Fruit fly (Drosophila melanogaster) whole organism, embryonic: ENCODE data around the gene Polr1D.

Experiments used
- Adf1 ChIP-seq: fragments of 200-800 bp; sonication (Bioruptor generic); IDR thresholded peaks from 2 replicates; pipeline ENCODE4 v1.3.6; 2022; ENCODE audit warnings: missing biosample characterization, missing genetic modification characterization
- Bgb ChIP-seq: fragments of 200-800 bp; sonication (Bioruptor generic); IDR thresholded peaks from 2 replicates; pipeline ENCODE4 v1.3.6; 2022; ENCODE audit warnings: missing biosample characterization, missing genetic modification characterization; ENCODE audit not compliant: partially characterized antibody
- CG11504 ChIP-seq: fragments of 200-800 bp; sonication (Bioruptor generic); optimal IDR thresholded peaks from 3 replicates; lab custom pipeline; 2019; ENCODE audit warnings: missing biosample characterization, mild to moderate bottlenecking, missing genetic modification characterization, moderate library complexity
- CG11723 ChIP-seq: fragments of 200-800 bp; sonication (Bioruptor generic); optimal IDR thresholded peaks from 2 replicates; lab custom pipeline; 2017; ENCODE audit warnings: missing biosample characterization, mild to moderate bottlenecking, missing genetic modification characterization
- CG13775 ChIP-seq: fragments of 200-800 bp; sonication (Bioruptor generic); optimal IDR thresholded peaks from 3 replicates; lab custom pipeline; 2017; ENCODE audit warnings: missing biosample characterization, mild to moderate bottlenecking, missing genetic modification characterization
- CG14965 ChIP-seq: fragments of 200-800 bp; sonication (Bioruptor generic); optimal IDR thresholded peaks from 2 replicates; lab custom pipeline; 2016; ENCODE audit warnings: missing biosample characterization, missing genetic modification characterization, borderline replicate concordance
- CG15269 ChIP-seq: fragments of 200-800 bp; sonication (Bioruptor generic); optimal IDR thresholded peaks from 2 replicates; lab custom pipeline; 2018; ENCODE audit warnings: missing biosample characterization, mild to moderate bottlenecking, missing genetic modification characterization, moderate library complexity
- CG15601 ChIP-seq: fragments of 200-800 bp; sonication (Bioruptor generic); optimal IDR thresholded peaks from 3 replicates; lab custom pipeline; 2019; ENCODE audit warnings: missing biosample characterization, mild to moderate bottlenecking, missing genetic modification characterization, moderate library complexity
- CG18764 ChIP-seq: fragments of 200-800 bp; sonication (Bioruptor generic); optimal IDR thresholded peaks from 3 replicates; lab custom pipeline; 2016; ENCODE audit warnings: missing biosample characterization, missing genetic modification characterization
- CG2199 ChIP-seq: fragments of 200-800 bp; sonication (Bioruptor generic); IDR thresholded peaks from 3 replicates; pipeline ENCODE4 v1.3.6; 2022; ENCODE audit warnings: missing biosample characterization, missing genetic modification characterization
- CG32532 ChIP-seq: fragments of 200-800 bp; sonication (Bioruptor generic); IDR thresholded peaks from 2 replicates; pipeline ENCODE4 v1.3.6; 2022; ENCODE audit warnings: missing biosample characterization, missing genetic modification characterization
- CG3847 ChIP-seq: fragments of 200-800 bp; sonication (Bioruptor generic); IDR thresholded peaks from 2 replicates; pipeline ENCODE4 v1.3.6; 2022; ENCODE audit warnings: missing biosample characterization, missing genetic modification characterization
- CG6254 ChIP-seq: fragments of 200-800 bp; sonication (Bioruptor generic); optimal IDR thresholded peaks from 3 replicates; lab custom pipeline; 2017; ENCODE audit warnings: mild to moderate bottlenecking, missing biosample characterization, missing genetic modification reagents, missing genetic modification characterization
- CG9817 ChIP-seq: fragments of 200-800 bp; sonication (Bioruptor generic); optimal IDR thresholded peaks from 2 replicates; lab custom pipeline; 2018; ENCODE audit warnings: missing biosample characterization, mild to moderate bottlenecking, missing genetic modification characterization, moderate library complexity
- CG9932 ChIP-seq: fragments of 200-800 bp; sonication (Bioruptor generic); IDR thresholded peaks from 2 replicates; pipeline ENCODE4 v1.3.6; 2022; ENCODE audit warnings: missing biosample characterization, missing genetic modification characterization
- Deaf1 ChIP-seq: fragments of 200-800 bp; optimal IDR thresholded peaks from 3 replicates; lab custom pipeline; 2019; ENCODE audit warnings: missing biosample characterization, mild to moderate bottlenecking, missing genetic modification characterization, moderate library complexity
- ERR ChIP-seq: fragments of 200-800 bp; sonication (Bioruptor generic); optimal IDR thresholded peaks from 2 replicates; lab custom pipeline; 2016; ENCODE audit warnings: missing biosample characterization, missing genetic modification characterization
- Fer3 ChIP-seq: fragments of 200-800 bp; sonication (Bioruptor generic); optimal IDR thresholded peaks from 2 replicates; lab custom pipeline; 2018; ENCODE audit warnings: missing biosample characterization, mild to moderate bottlenecking, missing genetic modification characterization, moderate library complexity
- GATAe ChIP-seq: fragments of 200-800 bp; sonication (Bioruptor generic); conservative IDR thresholded peaks from 2 replicates; pipeline ENCODE4 v1.3.6; 2022; ENCODE audit warnings: missing biosample characterization, missing genetic modification characterization
- H2.0 ChIP-seq: fragments of 200-800 bp; sonication (Bioruptor generic); IDR thresholded peaks from 2 replicates; pipeline ENCODE4 v1.3.6; 2022; ENCODE audit warnings: missing biosample characterization, missing genetic modification characterization
- Hey ChIP-seq: fragments of 200-800 bp; sonication (Bioruptor generic); optimal IDR thresholded peaks from 3 replicates; lab custom pipeline; 2018; ENCODE audit warnings: missing biosample characterization, mild to moderate bottlenecking, missing genetic modification characterization
- Hr78 ChIP-seq, 2 experiments: fragments of 200-800 bp in 1 of 2; fragments of >200 bp in 1 of 2; sonication (Bioruptor generic) in 1 of 2; optimal IDR thresholded peaks; 2 replicates each; lab custom pipeline; 2017 to 2019; ENCODE audit warnings: missing biosample characterization in 2 of 2, missing genetic modification characterization in 2 of 2, mild to moderate bottlenecking in 1 of 2, moderate library complexity in 1 of 2
- Lim3 ChIP-seq: fragments of 200-800 bp; sonication (Bioruptor generic); IDR thresholded peaks from 2 replicates; pipeline ENCODE4 v1.3.6; 2022; ENCODE audit warnings: missing biosample characterization, missing genetic modification characterization
- MTF-1 ChIP-seq: fragments of 200-800 bp; sonication (Bioruptor generic); optimal IDR thresholded peaks from 2 replicates; lab custom pipeline; 2018; ENCODE audit warnings: missing biosample characterization, mild to moderate bottlenecking, missing genetic modification characterization, borderline replicate concordance
- Med ChIP-seq: fragments of 200-800 bp; sonication (Bioruptor generic); peaks from one replicate; lab custom pipeline; 2016; ENCODE audit warnings: missing biosample characterization, missing genetic modification characterization, mild to moderate bottlenecking, inconsistent platforms, moderate library complexity
- NK7.1 ChIP-seq: fragments of 200-800 bp; sonication (Bioruptor generic); optimal IDR thresholded peaks from 3 replicates; lab custom pipeline; 2016; ENCODE audit warnings: missing biosample characterization, missing genetic modification characterization
- Nf-YB ChIP-seq: fragments of 200-800 bp; sonication (Bioruptor generic); optimal IDR thresholded peaks from 3 replicates; lab custom pipeline; 2019; ENCODE audit warnings: missing biosample characterization, mild to moderate bottlenecking, missing genetic modification characterization, moderate library complexity
- Nf-YC ChIP-seq: fragments of 200-800 bp; optimal IDR thresholded peaks from 3 replicates; lab custom pipeline; 2019; ENCODE audit warnings: missing biosample characterization, mild to moderate bottlenecking, missing genetic modification characterization, moderate library complexity
- abd-A ChIP-seq: fragments of 200-800 bp; sonication (Bioruptor generic); optimal IDR thresholded peaks from 3 replicates; lab custom pipeline; 2019; ENCODE audit warnings: missing biosample characterization, mild to moderate bottlenecking, missing genetic modification characterization, moderate library complexity
- bowl ChIP-seq: fragments of 200-800 bp; sonication (Bioruptor generic); IDR thresholded peaks from 2 replicates; pipeline ENCODE4 v1.3.6; 2022; ENCODE audit warnings: missing biosample characterization, missing genetic modification characterization
- chinmo ChIP-seq: fragments of 200-800 bp; sonication (Bioruptor generic); IDR thresholded peaks from 4 replicates; pipeline ENCODE4 v1.3.6; 2022; ENCODE audit warnings: missing biosample characterization, missing genetic modification characterization; ENCODE audit not compliant: partially characterized antibody
- ci ChIP-seq: fragments of 200-800 bp; sonication (Bioruptor generic); IDR thresholded peaks from 3 replicates; pipeline ENCODE4 v1.3.6; 2022; ENCODE audit warnings: missing biosample characterization, missing genetic modification characterization
- crol ChIP-seq: fragments of 200-800 bp; sonication (Bioruptor generic); IDR thresholded peaks from 2 replicates; pipeline ENCODE4 v1.3.6; 2022; ENCODE audit warnings: missing biosample characterization, missing genetic modification characterization
- ftz-f1 ChIP-seq: fragments of 200-800 bp; sonication (Bioruptor generic); optimal IDR thresholded peaks from 2 replicates; lab custom pipeline; 2016; ENCODE audit warnings: missing biosample characterization, missing genetic modification characterization
- gt ChIP-seq: fragments of 200-800 bp; sonication (Bioruptor generic); IDR thresholded peaks from 2 replicates; pipeline ENCODE4 v1.3.6; 2022; ENCODE audit warnings: missing biosample characterization, missing genetic modification characterization
- ind ChIP-seq: fragments of 200-800 bp; sonication (Bioruptor generic); optimal IDR thresholded peaks from 3 replicates; lab custom pipeline; 2016; ENCODE audit warnings: missing biosample characterization, missing genetic modification characterization
- onecut ChIP-seq: fragments of 200-800 bp; sonication (Bioruptor generic); IDR thresholded peaks from 2 replicates; pipeline ENCODE4 v1.3.6; 2022; ENCODE audit warnings: missing biosample characterization, missing genetic modification characterization
- pan ChIP-seq, 4 experiments: fragments of >200 bp in 3 of 4; fragments of 200-800 bp in 1 of 4; sonication (Bioruptor generic) in 1 of 4; optimal IDR thresholded peaks in 3 of 4; IDR thresholded peaks in 1 of 4; 2 replicates each; pipeline versions ENCODE4 v1.3.6 to Lab custom; 2017 to 2022; ENCODE audit warnings: missing biosample characterization in 2 of 4, missing genetic modification characterization in 2 of 4, mixed read lengths in 1 of 4
- pb ChIP-seq: fragments of 200-800 bp; sonication (Bioruptor generic); optimal IDR thresholded peaks from 3 replicates; lab custom pipeline; 2016; ENCODE audit warnings: missing biosample characterization, missing genetic modification characterization
- phol ChIP-seq: fragments of 200-800 bp; sonication (Bioruptor generic); optimal IDR thresholded peaks from 3 replicates; lab custom pipeline; 2018; ENCODE audit warnings: missing biosample characterization, mild to moderate bottlenecking, missing genetic modification characterization, moderate library complexity
- sd ChIP-seq: fragments of 200-800 bp; sonication (Bioruptor generic); optimal IDR thresholded peaks from 3 replicates; lab custom pipeline; 2018; ENCODE audit warnings: missing biosample characterization, mild to moderate bottlenecking, missing genetic modification characterization, moderate library complexity
- seq ChIP-seq: fragments of 200-800 bp; sonication (Bioruptor generic); IDR thresholded peaks from 2 replicates; pipeline ENCODE4 v1.3.6; 2022; ENCODE audit warnings: missing biosample characterization, missing genetic modification characterization
- sob ChIP-seq: fragments of 200-800 bp; sonication (Bioruptor generic); IDR thresholded peaks from 2 replicates; pipeline ENCODE4 v1.3.6; 2022; ENCODE audit warnings: missing biosample characterization, missing genetic modification characterization
- sug ChIP-seq: fragments of 200-800 bp; optimal IDR thresholded peaks from 2 replicates; lab custom pipeline; 2019; ENCODE audit warnings: missing biosample characterization, mild to moderate bottlenecking, missing genetic modification characterization, moderate library complexity
- vnd ChIP-seq: fragments of 200-800 bp; sonication (Bioruptor generic); IDR thresholded peaks from 3 replicates; pipeline ENCODE4 v1.3.6; 2022; ENCODE audit warnings: missing biosample characterization, missing genetic modification characterization; ENCODE audit not compliant: partially characterized antibody
- zen2 ChIP-seq: fragments of 200-800 bp; sonication (Bioruptor generic); IDR thresholded peaks from 3 replicates; pipeline ENCODE4 v1.3.6; 2022; ENCODE audit warnings: missing biosample characterization, missing genetic modification characterization; ENCODE audit not compliant: partially characterized antibody

Gene Polr1D

DNA sequence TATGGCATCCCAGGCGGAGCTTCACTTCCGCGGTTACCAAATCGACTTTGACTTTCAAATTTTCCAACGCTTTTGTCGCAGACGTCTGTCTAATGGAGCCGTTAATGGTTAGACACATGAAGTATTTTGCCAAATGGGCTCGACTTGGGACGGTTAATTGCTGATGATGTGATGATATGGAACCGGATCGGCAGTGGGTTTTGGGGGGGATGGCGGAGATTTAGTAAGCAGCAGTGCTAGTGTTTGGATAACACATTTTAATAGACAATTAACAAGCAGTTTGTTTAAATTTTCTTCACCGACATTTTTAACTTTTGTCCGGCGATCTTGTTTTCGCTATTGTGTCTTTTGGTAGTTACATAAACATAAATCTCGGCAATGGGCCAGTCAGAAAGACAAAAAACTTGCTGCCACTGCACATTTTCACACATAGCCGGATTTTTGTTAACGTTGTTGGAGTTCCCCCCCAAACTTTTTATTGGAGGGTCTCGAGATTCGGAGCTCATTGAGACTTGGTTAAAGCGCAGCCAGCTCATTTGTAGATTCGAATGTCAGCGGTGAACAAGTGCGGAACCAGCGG, 25.3 kb downstream of the Polr1D start, which contains the start of gene amd (continued):
- TF ChIP-seq CG15601 (tag; lab: Kevin White, UChicago) (no peak), CG9817 (no peak), CG14965 (no peak), phol (tag; lab: Kevin White, UChicago) (no peak), sob (GFP tag; lab: Robert Waterston, UW) (no peak), gt (GFP tag; lab: Robert Waterston, UW) (no peak), CG11723 (GFP tag; lab: Kevin White, UChicago) (no peak), Hr78 (GFP tag; optimal IDR thresholded peaks at IDR 0.05; lab: Kevin White, UChicago) (no peak), NK7.1 (GFP tag; lab: Kevin White, UChicago) (no peak), CG13775 (GFP tag; lab: Kevin White, UChicago) (no peak), CG15269 (tag; lab: Kevin White, UChicago) (peak; percentile 10)

DNA sequence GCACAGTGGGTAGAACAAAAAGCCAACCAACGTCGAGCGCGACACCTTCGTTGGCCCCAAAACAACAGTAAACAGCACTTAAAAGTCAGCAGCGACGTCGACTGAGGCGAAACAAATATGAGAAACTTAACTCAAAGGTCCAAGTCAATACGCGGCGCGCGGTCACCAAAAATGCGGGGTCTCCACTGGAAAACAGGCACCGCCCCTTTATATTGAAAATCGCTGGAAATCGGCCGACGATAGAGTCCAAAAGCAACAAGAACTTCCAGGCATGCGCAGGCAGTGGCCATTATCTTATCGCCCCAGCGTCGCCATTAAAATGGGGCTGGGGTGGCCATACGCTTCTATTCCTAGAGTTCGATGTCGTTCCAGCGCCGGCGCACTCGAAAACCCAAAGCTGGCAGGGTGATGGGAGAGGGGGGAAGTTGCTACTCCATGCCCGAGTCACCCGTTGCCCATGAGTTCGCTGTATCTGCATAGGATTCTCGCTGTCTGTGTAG, 26.6 kb downstream of the Polr1D start, which contains the start of gene Lim3:
Lim3 (minus strand) TSS at position 51 of the 500 bp plus-strand sequence.
- TF ChIP-seq abd-A (tag; lab: Kevin White, UChicago), result peak; percentile 67
- peak; percentile 92 for TF ChIP-seq Nf-YC (tag; lab: Kevin White, UChicago)
- 0 out of 2 replicates have a peak, but pooled peaks have one; percentile 14 for TF ChIP-seq CG32532 (GFP tag; lab: Robert Waterston, UW)
- 0 out of 3 replicates have a peak, but pooled peaks have one; percentile 41 for TF ChIP-seq CG2199 (GFP tag; lab: Robert Waterston, UW)
- TF ChIP-seq sd (tag; lab: Kevin White, UChicago), result peak; percentile 82
- peak; percentile 17 for TF ChIP-seq phol (tag; lab: Kevin White, UChicago)
- 0 out of 2 replicates have a peak, but pooled peaks have one; percentile 14 for TF ChIP-seq Lim3 (GFP tag; lab: Robert Waterston, UW)
- peak; percentile 45; the same call in 1 of the 2 replicates for TF ChIP-seq seq (GFP tag; lab: Robert Waterston, UW)
- TF ChIP-seq Adf1 (GFP tag; lab: Robert Waterston, UW), result peak; percentile 68
- peak; percentile 11; the same call in 1 of the 2 replicates for TF ChIP-seq onecut (GFP tag; lab: Robert Waterston, UW)
- TF ChIP-seq CG6254 (GFP tag; lab: Kevin White, UChicago), result peak; percentile 99
- peak; percentile 86 for TF ChIP-seq GATAe
- TF ChIP-seq CG9932 (GFP tag; lab: Robert Waterston, UW), result peak; percentile 17; the same call in 1 of the 2 replicates
- no peak for TF ChIP-seq Fer3 (tag; lab: Kevin White, UChicago)
- TF ChIP-seq Nf-YB (GFP tag; lab: Kevin White, UChicago), result peak; percentile 84
- peak; percentile 88 for TF ChIP-seq Hey (tag; lab: Kevin White, UChicago)
- TF ChIP-seq MTF-1 (GFP tag; lab: Kevin White, UChicago), result no peak
- peak; percentile 3 for TF ChIP-seq CG11504 (tag; lab: Kevin White, UChicago)
- TF ChIP-seq Deaf1 (tag; lab: Kevin White, UChicago), result peak; percentile 58
- no peak for TF ChIP-seq ERR (GFP tag; lab: Kevin White, UChicago)
- 0 out of 3 replicates have a peak, but pooled peaks have one; percentile 34 for TF ChIP-seq vnd (GFP tag; lab: Robert Waterston, UW)
- TF ChIP-seq ind, result no peak
- TF ChIP-seq CG18764, result no peak
- TF ChIP-seq H2.0 (GFP tag; lab: Robert Waterston, UW), result no peak
- peak; percentile 3 for TF ChIP-seq ftz-f1
- no peak for TF ChIP-seq pan (optimal IDR thresholded peaks at IDR 0.05; lab: Kevin White, UChicago)
- TF ChIP-seq pan (GFP tag; optimal IDR thresholded peaks at IDR 0.05 in 1 of 2, IDR thresholded peaks at IDR 0.05 in 1 of 2), result peak in 1 of 2 experiments; percentile 9
- peak; percentile 20; the same call in 1 of the 2 replicates for TF ChIP-seq bowl (GFP tag; lab: Robert Waterston, UW)
- TF ChIP-seq sug (tag; lab: Kevin White, UChicago), result peak; percentile 8
- peak; percentile 95 for TF ChIP-seq crol (GFP tag; lab: Robert Waterston, UW)
- peak; percentile 75 for TF ChIP-seq Med (GFP tag; lab: Kevin White, UChicago)
- TF ChIP-seq zen2, result peak; percentile 32; the same call in 1 of the 3 replicates
- peak; percentile 25; the same call in 1 of the 2 replicates for TF ChIP-seq Bgb (GFP tag; lab: Robert Waterston, UW)
- peak; percentile 66; the same call in 1 of the 3 replicates for TF ChIP-seq ci (GFP tag; lab: Robert Waterston, UW)
- TF ChIP-seq pb, result no peak
- TF ChIP-seq CG3847 (GFP tag; lab: Robert Waterston, UW), result no peak
- 0 out of 4 replicates have a peak, but pooled peaks have one; percentile 66 for TF ChIP-seq chinmo (GFP tag; lab: Robert Waterston, UW)
